Worm (Caenorhabditis elegans) whole organism, L2 larva: ENCODE data around the gene F38B7.10.

Source experiments
- C34F6.9 ChIP-seq: fragments of 150-350 bp; optimal IDR thresholded peaks from 2 replicates; lab custom pipeline; 2014; ENCODE audit warnings: missing biosample characterization, missing genetic modification characterization
- F13H6.1 ChIP-seq: sonication (generic microtip); optimal IDR thresholded peaks from 2 replicates; lab custom pipeline; 2016; ENCODE audit warnings: missing genetic modification characterization, missing compliant biosample characterization
- Y55F3AM.14 ChIP-seq: fragments of 200-800 bp; sonication (Bioruptor generic); optimal IDR thresholded peaks from 2 replicates; lab custom pipeline; 2018; ENCODE audit warnings: mild to moderate bottlenecking, missing genetic modification characterization, missing compliant biosample characterization
- ZK546.5 ChIP-seq: sonication (generic microtip); optimal IDR thresholded peaks from 2 replicates; lab custom pipeline; 2017; ENCODE audit warnings: missing biosample characterization, missing genetic modification characterization
- alr-1 ChIP-seq: fragments of 150-350 bp; optimal IDR thresholded peaks from 2 replicates; lab custom pipeline; 2014; ENCODE audit warnings: missing biosample characterization, missing genetic modification characterization
- aly-2 ChIP-seq: fragments of 150-350 bp; optimal IDR thresholded peaks from 2 replicates; lab custom pipeline; 2014; ENCODE audit warnings: missing biosample characterization, missing genetic modification characterization
- ama-1 ChIP-seq: fragments of 150-350 bp; optimal IDR thresholded peaks from 2 replicates; lab custom pipeline; 2018; ENCODE audit warnings: inconsistent platforms
- blmp-1 ChIP-seq: sonication (generic microtip); optimal IDR thresholded peaks from 2 replicates; lab custom pipeline; 2017; ENCODE audit warnings: missing genetic modification characterization, mild to moderate bottlenecking, missing compliant biosample characterization, antibody characterized with exemption, moderate library complexity; ENCODE audit not compliant: insufficient read depth
- ceh-82 ChIP-seq: fragments of 150-350 bp; optimal IDR thresholded peaks from 2 replicates; lab custom pipeline; 2014; ENCODE audit warnings: missing biosample characterization, missing genetic modification characterization
- crh-2 ChIP-seq: sonication (generic microtip); optimal IDR thresholded peaks from 2 replicates; lab custom pipeline; 2017; ENCODE audit warnings: missing biosample characterization, missing genetic modification characterization
- dmd-4 ChIP-seq: sonication (generic microtip); optimal IDR thresholded peaks from 2 replicates; lab custom pipeline; 2017; ENCODE audit warnings: missing biosample characterization, missing genetic modification characterization
- egl-27 ChIP-seq: sonication (generic microtip); optimal IDR thresholded peaks from 3 replicates; lab custom pipeline; 2017; ENCODE audit warnings: missing biosample characterization, missing genetic modification reagents, missing genetic modification characterization
- elt-1 ChIP-seq: fragments of 150-350 bp; optimal IDR thresholded peaks from 2 replicates; lab custom pipeline; 2014; ENCODE audit warnings: missing biosample characterization, missing genetic modification characterization
- elt-3 ChIP-seq: sonication (generic microtip); optimal IDR thresholded peaks from 2 replicates; lab custom pipeline; 2017; ENCODE audit warnings: missing biosample characterization, missing genetic modification characterization
- fos-1 ChIP-seq: fragments of 150-350 bp; optimal IDR thresholded peaks from 2 replicates; lab custom pipeline; 2014; ENCODE audit warnings: missing biosample characterization, missing genetic modification characterization
- gmeb-1 ChIP-seq: fragments of 150-350 bp; optimal IDR thresholded peaks from 2 replicates; lab custom pipeline; 2014; ENCODE audit warnings: missing biosample characterization, missing genetic modification characterization
- lin-11 ChIP-seq: fragments of 150-350 bp; sonication (generic microtip); optimal IDR thresholded peaks from 2 replicates; lab custom pipeline; 2014; ENCODE audit warnings: missing biosample characterization, missing genetic modification characterization, inconsistent platforms, mixed read lengths
- lin-13 ChIP-seq: fragments of 150-350 bp; optimal IDR thresholded peaks from 2 replicates; lab custom pipeline; 2014; ENCODE audit warnings: missing biosample characterization, missing genetic modification reagents, missing genetic modification characterization
- lin-39 ChIP-seq: fragments of 150-350 bp; optimal IDR thresholded peaks from 2 replicates; lab custom pipeline; 2014; ENCODE audit warnings: missing biosample characterization, missing genetic modification reagents, missing genetic modification characterization
- lsy-2 ChIP-seq, 2 experiments: fragments of 150-350 bp in 1 of 2; sonication (generic microtip) in 1 of 2; optimal IDR thresholded peaks; 2 replicates each; lab custom pipeline; 2014 to 2017; ENCODE audit warnings: missing biosample characterization in 2 of 2, missing genetic modification characterization in 2 of 2
- mbf-1 ChIP-seq: sonication (generic microtip); optimal IDR thresholded peaks from 2 replicates; lab custom pipeline; 2017; ENCODE audit warnings: missing biosample characterization, missing genetic modification characterization
- mdl-1 ChIP-seq, 2 experiments: fragments of 150-350 bp in 1 of 2; sonication (generic microtip) in 1 of 2; optimal IDR thresholded peaks; 2 replicates each; lab custom pipeline; 2017; ENCODE audit warnings: missing biosample characterization in 2 of 2, missing genetic modification characterization in 2 of 2
- nhr-11 ChIP-seq: fragments of 150-350 bp; optimal IDR thresholded peaks from 2 replicates; lab custom pipeline; 2014; ENCODE audit warnings: missing biosample characterization, missing genetic modification characterization
- nhr-129 ChIP-seq: fragments of 150-350 bp; optimal IDR thresholded peaks from 2 replicates; lab custom pipeline; 2014; ENCODE audit warnings: missing biosample characterization, missing genetic modification characterization
- nhr-21 ChIP-seq: fragments of 150-350 bp; optimal IDR thresholded peaks from 2 replicates; lab custom pipeline; 2014; ENCODE audit warnings: missing biosample characterization, missing genetic modification characterization
- nhr-23 ChIP-seq: fragments of 150-350 bp; optimal IDR thresholded peaks from 2 replicates; lab custom pipeline; 2014; ENCODE audit warnings: missing biosample characterization, missing genetic modification reagents, missing genetic modification characterization
- nhr-25 ChIP-seq: fragments of 150-350 bp; sonication (generic microtip); optimal IDR thresholded peaks from 3 replicates; lab custom pipeline; 2014; ENCODE audit warnings: missing biosample characterization, missing genetic modification characterization
- nhr-6 ChIP-seq: fragments of 150-350 bp; optimal IDR thresholded peaks from 2 replicates; lab custom pipeline; 2014; ENCODE audit warnings: missing biosample characterization, missing genetic modification characterization
- nhr-77 ChIP-seq: fragments of 150-350 bp; optimal IDR thresholded peaks from 2 replicates; lab custom pipeline; 2014; ENCODE audit warnings: missing biosample characterization, missing genetic modification characterization
- peb-1 ChIP-seq: fragments of 150-350 bp; optimal IDR thresholded peaks from 2 replicates; lab custom pipeline; 2014; ENCODE audit warnings: missing biosample characterization, missing genetic modification characterization
- sem-4 ChIP-seq: fragments of 150-350 bp; optimal IDR thresholded peaks from 2 replicates; lab custom pipeline; 2014; ENCODE audit warnings: missing biosample characterization, missing genetic modification reagents, missing genetic modification characterization
- skn-1 ChIP-seq: sonication (generic microtip); optimal IDR thresholded peaks from 2 replicates; lab custom pipeline; 2017; ENCODE audit warnings: missing biosample characterization, missing genetic modification characterization
- sma-9 ChIP-seq, 2 experiments: fragments of 150-350 bp in 1 of 2; sonication (generic microtip) in 1 of 2; optimal IDR thresholded peaks; 2 replicates each; lab custom pipeline; 2014 to 2016; ENCODE audit warnings: missing genetic modification characterization in 2 of 2, mild to moderate bottlenecking in 1 of 2, missing biosample characterization in 1 of 2, missing compliant biosample characterization in 1 of 2, missing genetic modification reagents in 1 of 2, moderate library complexity in 1 of 2
- unc-39 ChIP-seq: fragments of 150-350 bp; optimal IDR thresholded peaks from 2 replicates; lab custom pipeline; 2014; ENCODE audit warnings: missing biosample characterization, missing genetic modification characterization
- unc-55 ChIP-seq: fragments of 150-350 bp; sonication (generic microtip); optimal IDR thresholded peaks from 3 replicates; lab custom pipeline; 2014; ENCODE audit warnings: missing biosample characterization, missing genetic modification reagents, missing genetic modification characterization
- unc-62 ChIP-seq: fragments of 150-350 bp; optimal IDR thresholded peaks from 2 replicates; lab custom pipeline; 2014; ENCODE audit warnings: missing biosample characterization, missing genetic modification reagents, missing genetic modification characterization
- zag-1 ChIP-seq: fragments of 150-350 bp; optimal IDR thresholded peaks from 2 replicates; lab custom pipeline; 2014; ENCODE audit warnings: missing biosample characterization, missing genetic modification characterization
- ztf-4 ChIP-seq: fragments of 150-350 bp; optimal IDR thresholded peaks from 2 replicates; lab custom pipeline; 2014; ENCODE audit warnings: missing biosample characterization, missing genetic modification characterization

The F38B7.10 gene

ce11 chrV:11543564-11543963, 1.8 kb upstream of the F38B7.10 start, which contains the start of gene F38B7.2 (continued):
- TF ChIP-seq mdl-1 (tag; optimal IDR thresholded peaks at IDR 0.05; lab: Kevin White, UChicago) (no peak), lsy-2 (tag; optimal IDR thresholded peaks at IDR 0.05; lab: Kevin White, UChicago) (no peak), alr-1 (no peak), nhr-25 (tag; lab: Kevin White, UChicago) (peak; percentile 86), nhr-77 (tag; lab: Kevin White, UChicago) (no peak), mbf-1 (no peak), lin-39 (tag; lab: Kevin White, UChicago) (no peak), lin-11 (tag; lab: Kevin White, UChicago) (no peak), unc-62 (no peak), ama-1 (lab: Kevin White, UChicago) (no peak), crh-2 (tag; lab: Kevin White, UChicago) (peak; percentile 32), lin-13 (GFP tag; lab: Kevin White, UChicago) (no peak), ceh-82 (tag; lab: Kevin White, UChicago) (no peak), Y55F3AM.14 (GFP tag; lab: Kevin White, UChicago) (no peak), gmeb-1 (tag; lab: Kevin White, UChicago) (no peak), zag-1 (no peak)

- TF ChIP-seq skn-1 (tag; lab: Kevin White, UChicago) (no peak), aly-2 (no peak), unc-39 (no peak), C34F6.9 (tag; lab: Kevin White, UChicago) (no peak), alr-1 (no peak), ama-1 (lab: Kevin White, UChicago) (no peak), dmd-4 (tag; lab: Kevin White, UChicago) (no peak), ztf-4 (tag; lab: Kevin White, UChicago) (no peak), mdl-1 (tag; optimal IDR thresholded peaks at IDR 0.05; lab: Kevin White, UChicago) (no peak), sem-4 (no peak), nhr-77 (tag; lab: Kevin White, UChicago) (no peak), nhr-23 (no peak)
Measured at ce11 chrV:11546795-11547194, 1.5 kb downstream of the F38B7.10 start, which contains the start of gene F38B7.11. Gene F38B7.11, plus strand, starts transcription at chrV:11547095.

- TF ChIP-seq nhr-21 (tag; lab: Kevin White, UChicago) = peak; percentile 64
- TF ChIP-seq ama-1 (lab: Kevin White, UChicago) = peak; percentile 79
- TF ChIP-seq sma-9 (GFP tag; optimal IDR thresholded peaks at IDR 0.05; lab: Kevin White, UChicago) = peak; percentile 70
- no peak for TF ChIP-seq sma-9 (tag; optimal IDR thresholded peaks at IDR 0.05; lab: Kevin White, UChicago)
- peak; percentile 77 for TF ChIP-seq blmp-1
- peak in 1 of 2 experiments; percentile 70 for TF ChIP-seq lsy-2 (tag; optimal IDR thresholded peaks at IDR 0.05; lab: Kevin White, UChicago)
- TF ChIP-seq ZK546.5 (tag; lab: Kevin White, UChicago) = no peak
- peak; percentile 85 for TF ChIP-seq nhr-129 (tag; lab: Kevin White, UChicago)
- TF ChIP-seq nhr-6 (tag; lab: Kevin White, UChicago) = peak; percentile 50
- peak; percentile 38 for TF ChIP-seq lin-13 (GFP tag; lab: Kevin White, UChicago)
- TF ChIP-seq mdl-1 (tag; optimal IDR thresholded peaks at IDR 0.05; lab: Kevin White, UChicago) = peak; percentile 69 to 81
- no peak for TF ChIP-seq mbf-1
- peak; percentile 37 for TF ChIP-seq ztf-4 (tag; lab: Kevin White, UChicago)
- no peak for TF ChIP-seq Y55F3AM.14 (GFP tag; lab: Kevin White, UChicago)
- TF ChIP-seq unc-55 = peak; percentile 44
- peak; percentile 78 for TF ChIP-seq nhr-25 (tag; lab: Kevin White, UChicago)
- peak; percentile 89 for TF ChIP-seq C34F6.9 (tag; lab: Kevin White, UChicago)
- peak; percentile 69 for TF ChIP-seq crh-2 (tag; lab: Kevin White, UChicago)
- no peak for TF ChIP-seq aly-2
- TF ChIP-seq fos-1 (tag; lab: Kevin White, UChicago) = peak; percentile 56
- peak; percentile 64 for TF ChIP-seq F13H6.1 (tag; lab: Kevin White, UChicago)
- TF ChIP-seq, all 48 proteins: peak for 16
Measured at ce11 chrV:11548914-11549406, 3.6 kb downstream of the F38B7.10 start, which contains the start of the genes F38B7.17 and F38B7.3. Gene F38B7.17, minus strand, starts transcription at chrV:11548964. Gene F38B7.3, plus strand, starts transcription at chrV:11549107.

ce11 chrV:11552379-11552778, 7.1 kb downstream of the F38B7.10 start, which contains the start of gene srx-85:
Gene srx-85, plus strand, starts transcription at chrV:11552679.
- TF ChIP-seq unc-39 (no peak), nhr-6 (tag; lab: Kevin White, UChicago) (no peak), elt-1 (tag; lab: Kevin White, UChicago) (no peak), unc-62 (no peak), elt-3 (no peak), sma-9 (GFP tag; optimal IDR thresholded peaks at IDR 0.05; lab: Kevin White, UChicago) (no peak), sma-9 (tag; optimal IDR thresholded peaks at IDR 0.05; lab: Kevin White, UChicago) (no peak), mdl-1 (tag; optimal IDR thresholded peaks at IDR 0.05; lab: Kevin White, UChicago) (no peak), ama-1 (lab: Kevin White, UChicago) (no peak), aly-2 (no peak), nhr-129 (tag; lab: Kevin White, UChicago) (no peak), alr-1 (no peak), peb-1 (tag; lab: Kevin White, UChicago) (no peak), lin-11 (tag; lab: Kevin White, UChicago) (no peak), dmd-4 (tag; lab: Kevin White, UChicago) (no peak), lsy-2 (tag; optimal IDR thresholded peaks at IDR 0.05; lab: Kevin White, UChicago) (no peak), nhr-11 (tag; lab: Kevin White, UChicago) (no peak), egl-27 (tag; lab: Kevin White, UChicago) (no peak), gmeb-1 (tag; lab: Kevin White, UChicago) (no peak)
- TF ChIP-seq, all 48 proteins: peak for 0
